Fruit fly (Drosophila melanogaster): ENCODE data around the gene shps.
A peak's percentile ranks its signal among the peaks of the same experiment; 100 is the strongest.

DNA sequence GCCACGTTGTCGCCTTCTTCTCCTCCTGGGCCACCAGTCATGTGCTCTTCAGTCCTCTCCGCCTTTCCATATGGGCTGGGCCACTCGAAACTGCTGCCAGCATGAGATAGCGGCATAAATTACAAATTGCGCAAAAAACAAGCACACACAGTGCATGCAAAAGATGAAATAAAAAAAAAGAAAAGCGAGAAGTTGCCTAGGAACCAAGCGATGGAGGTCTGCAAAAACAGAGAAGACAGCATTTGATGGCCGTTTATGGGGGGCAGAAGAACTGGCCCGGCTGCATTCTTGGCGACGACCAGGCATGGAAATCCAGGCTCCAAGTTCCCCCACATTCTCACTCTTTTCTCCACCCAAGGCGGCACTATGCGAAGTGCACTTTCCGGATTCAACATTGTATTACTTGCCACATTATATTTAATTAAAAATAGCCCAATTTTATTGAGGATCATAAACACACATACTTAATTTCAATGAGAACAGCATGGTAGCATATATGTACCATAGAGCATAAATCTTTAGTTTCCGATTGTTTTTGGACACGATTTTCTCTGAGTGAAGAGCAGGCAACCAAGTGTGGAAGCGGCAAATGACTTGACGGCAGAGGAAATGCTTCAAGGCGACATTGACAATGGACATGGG is 17.9 kb upstream of the shps start:
- TF ChIP-seq ss (GFP tag; optimal IDR thresholded peaks at IDR 0.05) (peak; percentile 41 to 79), Blimp-1 (GFP tag; optimal IDR thresholded peaks at IDR 0.05) (no peak), Ets96B (tag; optimal IDR thresholded peaks at IDR 0.05) (peak; percentile 66), Hr38 (GFP tag; optimal IDR thresholded peaks at IDR 0.05) (no peak), CG16779 (tag; optimal IDR thresholded peaks at IDR 0.05) (peak; percentile 21), OdsH (GFP tag; optimal IDR thresholded peaks at IDR 0.05) (peak; percentile 60), cyc (GFP tag; optimal IDR thresholded peaks at IDR 0.05) (no peak), net (GFP tag; optimal IDR thresholded peaks at IDR 0.05) (peak; percentile 28), CG10669 (GFP tag; optimal IDR thresholded peaks at IDR 0.05) (peak; percentile 51)

Measured in whole organism, prepupa.